Fruit fly (Drosophila melanogaster) whole organism, prepupa: ENCODE measurements around the gene CG12061.

ENCODE experiments used
- CG16779 ChIP-seq: fragments of 200-800 bp; sonication (Bioruptor generic); optimal IDR thresholded peaks from 3 replicates; lab custom pipeline; 2017; ENCODE audit warnings: missing biosample characterization, mild to moderate bottlenecking, missing genetic modification characterization
- CG31627 ChIP-seq: fragments of 200-800 bp; sonication (Bioruptor generic); optimal IDR thresholded peaks from 3 replicates; lab custom pipeline; 2016; ENCODE audit warnings: missing biosample characterization, missing genetic modification characterization
- CG6276 ChIP-seq: fragments of 200-800 bp; sonication (Bioruptor generic); optimal IDR thresholded peaks from 2 replicates; lab custom pipeline; 2017; ENCODE audit warnings: missing biosample characterization, mild to moderate bottlenecking, missing genetic modification characterization
- CG8319 ChIP-seq: fragments of 200-800 bp; sonication (Bioruptor generic); optimal IDR thresholded peaks from 3 replicates; lab custom pipeline; 2016; ENCODE audit warnings: missing biosample characterization, missing genetic modification characterization
- dsx ChIP-seq: fragments of 200-800 bp; optimal IDR thresholded peaks from 3 replicates; lab custom pipeline; 2019; ENCODE audit warnings: missing biosample characterization, mild to moderate bottlenecking, missing genetic modification characterization, moderate library complexity; ENCODE audit not compliant: poor library complexity, severe bottlenecking
- spab ChIP-seq: fragments of 200-800 bp; sonication (Bioruptor generic); optimal IDR thresholded peaks from 2 replicates; lab custom pipeline; 2017; ENCODE audit warnings: missing biosample characterization, mild to moderate bottlenecking, missing genetic modification characterization, missing genetic modification reagents

DNA sequence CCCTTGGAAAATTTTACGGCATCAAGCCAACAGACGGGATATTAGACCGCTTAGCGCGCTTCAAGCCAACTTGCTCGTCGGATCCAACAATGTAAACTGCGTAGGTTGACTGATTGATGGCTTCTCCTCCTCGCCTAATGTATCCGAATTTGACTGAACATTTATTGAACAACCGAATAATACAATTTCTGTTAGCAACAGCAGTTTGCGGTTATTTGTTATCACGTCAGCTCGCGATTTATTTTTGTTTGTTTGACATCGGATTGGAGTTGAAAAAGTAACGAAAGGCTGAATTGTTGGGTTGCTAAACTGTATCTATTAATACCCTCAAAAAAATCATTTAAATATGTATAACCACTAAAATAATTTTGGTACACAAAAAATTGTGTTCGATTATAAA lies 56.7 kb downstream of the CG12061 start, which contains the start of gene CG17159:
- no peak for TF ChIP-seq dsx
- no peak for TF ChIP-seq CG31627 (GFP tag; lab: Kevin White, UChicago)
- TF ChIP-seq CG6276 (GFP tag; lab: Kevin White, UChicago): no peak
- no peak for TF ChIP-seq spab
- no peak for TF ChIP-seq CG16779
- no peak for TF ChIP-seq CG8319 (GFP tag; lab: Kevin White, UChicago)
